Worm (Caenorhabditis elegans): ENCODE results near the gene E03H12.5.

Gene E03H12.5

DNA sequence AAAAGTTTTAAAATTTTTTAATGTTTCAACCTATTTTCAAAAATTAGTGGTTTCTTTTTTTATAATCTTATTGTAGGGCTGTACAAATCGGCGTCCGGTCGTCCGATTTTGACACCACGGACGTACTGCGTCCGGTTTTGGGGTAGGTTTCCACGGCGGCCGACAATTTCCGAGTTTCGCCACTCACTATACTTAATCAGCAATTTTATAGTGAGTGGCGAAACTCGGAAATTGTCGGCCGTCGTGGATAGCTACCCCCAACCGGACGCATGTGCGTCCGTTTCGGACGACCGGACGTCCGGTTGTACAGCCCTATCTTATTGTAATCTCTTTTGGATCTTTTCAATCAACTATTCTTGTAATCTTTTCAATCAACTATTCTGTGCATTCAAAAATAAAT is 34.0 kb downstream of the E03H12.5 start:
- peak; percentile 74 for TF ChIP-seq snpc-1.2 (GFP tag; IDR thresholded peaks at IDR 0.05)

DNA sequence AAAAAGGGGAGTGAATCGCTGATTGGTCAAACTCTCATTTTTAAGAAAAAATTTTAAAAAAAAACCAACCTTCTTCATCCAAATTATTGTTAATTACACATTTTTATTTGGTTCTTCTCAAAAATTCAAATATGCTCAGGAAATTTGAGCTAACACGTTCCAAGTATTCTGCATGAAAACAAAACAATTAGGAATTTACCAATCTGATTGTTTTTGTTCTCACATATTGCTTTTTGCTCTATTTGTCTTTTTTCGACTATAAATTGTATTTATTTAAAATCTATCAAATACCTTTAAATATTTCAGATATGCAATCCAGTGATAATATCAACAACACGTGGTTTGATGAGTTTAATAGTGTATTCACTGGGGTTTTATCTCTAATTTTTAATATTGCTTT is 35.2 kb downstream of the E03H12.5 start, which contains the start of gene srm-1:
Gene srm-1, plus strand, starts transcription at position 301 of the 400 bp plus-strand sequence.
- TF ChIP-seq lin-29 (GFP tag; IDR thresholded peaks at IDR 0.05), result no peak
- no peak for TF ChIP-seq D1046.2 (GFP tag; IDR thresholded peaks at IDR 0.05)
- no peak for TF ChIP-seq zfp-3 (GFP tag; conservative IDR thresholded peaks at IDR 0.05)
- TF ChIP-seq tra-1 (GFP tag; IDR thresholded peaks at IDR 0.05), result no peak
- TF ChIP-seq unc-62 (GFP tag; optimal IDR thresholded peaks at IDR 0.05 in 1 of 2), result no peak
- no peak for TF ChIP-seq unc-62 (tag; optimal IDR thresholded peaks at IDR 0.05)
- no peak for TF ChIP-seq zag-1 (tag; optimal IDR thresholded peaks at IDR 0.05)
- TF ChIP-seq zip-11 (GFP tag; IDR thresholded peaks at IDR 0.05), result no peak
- TF ChIP-seq nhr-48 (tag; optimal IDR thresholded peaks at IDR 0.05), result no peak
- TF ChIP-seq aha-1 (tag), result no peak
- no peak for TF ChIP-seq lin-15B (tag; optimal IDR thresholded peaks at IDR 0.05)
- TF ChIP-seq php-3 (GFP tag; IDR thresholded peaks at IDR 0.05), result no peak
- no peak for TF ChIP-seq saeg-2 (GFP tag; IDR thresholded peaks at IDR 0.05)
- TF ChIP-seq hlh-11 (tag; optimal IDR thresholded peaks at IDR 0.05), result no peak
- no peak for TF ChIP-seq unc-39 (tag; optimal IDR thresholded peaks at IDR 0.05)

DNA sequence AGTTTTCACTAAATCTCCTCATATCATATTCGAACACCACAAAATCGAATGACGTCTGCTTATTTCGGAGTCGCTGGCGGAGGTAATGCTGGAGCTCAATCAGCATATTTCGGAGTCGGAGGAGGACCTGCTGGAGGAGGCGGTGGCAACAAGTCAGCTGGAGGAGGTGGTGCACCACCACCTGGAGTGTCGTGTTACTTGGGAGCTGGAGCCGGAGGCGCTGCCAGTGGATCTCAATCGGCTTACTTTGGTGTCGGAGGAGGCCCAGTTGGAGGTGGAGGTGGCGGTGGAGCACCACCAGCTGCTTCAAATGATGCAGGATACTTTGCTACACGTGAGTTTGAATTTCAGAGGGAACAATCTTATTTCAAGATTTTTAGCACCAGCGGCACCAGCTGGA is 39.4 kb downstream of the E03H12.5 start, which contains the start of gene ssq-4:
Gene ssq-4, plus strand, starts transcription at position 19 of the 400 bp plus-strand sequence.
- TF ChIP-seq set-16 (GFP tag; IDR thresholded peaks at IDR 0.05), result peak; percentile 83

DNA sequence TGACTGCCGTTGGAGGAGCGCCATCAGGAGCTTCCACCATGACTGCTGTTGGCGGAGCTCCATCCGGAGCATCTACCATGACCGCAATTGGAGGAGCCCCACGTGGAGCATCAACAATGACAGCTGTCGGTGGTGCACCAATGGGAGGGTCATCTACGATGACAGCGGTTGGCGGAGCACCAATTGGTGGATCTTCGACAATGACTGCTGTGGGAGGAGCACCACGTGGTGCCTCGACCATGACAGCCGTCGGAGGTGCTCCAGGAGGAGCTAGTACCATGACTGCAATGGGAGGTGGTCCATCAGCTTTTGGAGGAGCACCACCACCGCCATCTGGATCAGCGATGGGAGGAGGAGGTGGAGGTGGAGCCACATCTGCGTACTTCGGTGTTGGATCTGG is 40.0 kb downstream of the E03H12.5 start, which contains the start of gene T28H11.7:
Gene T28H11.7, minus strand, starts transcription at position 101 of the 400 bp plus-strand sequence.
- TF ChIP-seq set-16 (GFP tag; IDR thresholded peaks at IDR 0.05), result peak; percentile 82

DNA sequence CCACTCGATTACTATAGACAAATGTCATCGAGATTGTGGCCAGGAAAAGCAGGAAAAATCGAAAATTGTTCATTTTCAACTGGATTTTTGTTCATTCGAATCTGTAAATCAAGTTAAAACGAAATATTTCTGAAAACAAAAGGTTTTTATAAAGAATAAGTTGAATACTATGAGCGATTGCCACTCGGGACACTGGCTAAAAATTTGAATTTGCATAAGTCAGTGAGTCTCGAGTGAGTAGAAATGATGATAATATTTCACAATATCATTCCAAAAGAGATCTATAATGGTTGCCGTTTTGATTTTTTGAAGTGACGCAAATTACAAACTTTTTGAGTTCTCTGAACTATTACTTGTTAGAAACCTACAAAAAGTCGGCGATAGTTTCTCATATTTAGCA is 43.5 kb downstream of the E03H12.5 start, which contains the start of gene T28H11.8:
Gene T28H11.8, minus strand, starts transcription at position 101 of the 400 bp plus-strand sequence.
- TF ChIP-seq aha-1 (tag) (peak; percentile 30), dmd-9 (GFP tag; IDR thresholded peaks at IDR 0.05) (no peak)

DNA sequence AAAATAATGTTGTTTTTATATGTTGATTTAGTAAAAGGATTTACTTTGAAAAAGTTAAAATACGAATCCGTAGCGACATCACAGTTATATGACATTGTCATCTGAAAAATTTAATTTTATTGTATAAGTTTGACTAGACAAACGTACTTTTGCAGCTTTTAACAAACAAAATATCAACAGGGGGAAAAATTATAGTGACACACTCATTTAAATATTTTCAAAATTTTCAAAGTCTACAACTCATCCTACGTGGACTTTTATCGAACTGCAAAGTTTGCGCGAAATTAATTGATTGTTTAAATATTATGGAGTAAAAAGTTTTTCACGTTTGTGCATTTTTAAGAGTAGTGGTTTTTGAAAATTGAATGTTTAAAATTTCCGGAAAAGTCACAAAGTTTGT is 48.6 kb downstream of the E03H12.5 start, which contains the start of gene C09B9.85:
Gene C09B9.85, minus strand, starts transcription at position 101 of the 400 bp plus-strand sequence.
- no peak for TF ChIP-seq vab-7 (GFP tag; IDR thresholded peaks at IDR 0.05)
- TF ChIP-seq ceh-20 (GFP tag; IDR thresholded peaks at IDR 0.05), result no peak
- no peak for TF ChIP-seq arid-1 (GFP tag; conservative IDR thresholded peaks at IDR 0.05)
- TF ChIP-seq F44E2.7 (GFP tag; IDR thresholded peaks at IDR 0.05), result no peak
- TF ChIP-seq spr-1 (tag; optimal IDR thresholded peaks at IDR 0.05), result no peak
- no peak for TF ChIP-seq egl-43 (GFP tag; IDR thresholded peaks at IDR 0.05)
- no peak for TF ChIP-seq aly-2 (tag; optimal IDR thresholded peaks at IDR 0.05)
- no peak for TF ChIP-seq F49E8.2 (tag; optimal IDR thresholded peaks at IDR 0.05; ENCODE audit: borderline replicate concordance)
